Worm (Caenorhabditis elegans) whole organism, late embryonic: ENCODE results near the gene shpk-1.
A peak's percentile ranks its signal among the peaks of the same experiment; 100 is the strongest.

Source experiments
- C08G9.2 ChIP-seq: sonication (generic microtip); optimal IDR thresholded peaks from 2 replicates; lab custom pipeline; 2016; ENCODE audit warnings: mild to moderate bottlenecking, missing genetic modification characterization, moderate library complexity, missing compliant biosample characterization
- C38D4.7 ChIP-seq: fragments of 200-800 bp; sonication (Bioruptor generic); optimal IDR thresholded peaks from 2 replicates; lab custom pipeline; 2018; ENCODE audit warnings: mild to moderate bottlenecking, missing genetic modification characterization, moderate library complexity, missing compliant biosample characterization
- F13H6.1 ChIP-seq: sonication (generic microtip); optimal IDR thresholded peaks from 2 replicates; lab custom pipeline; 2016; ENCODE audit warnings: missing genetic modification characterization, missing compliant biosample characterization
- K09A11.1 ChIP-seq: sonication (generic microtip); optimal IDR thresholded peaks from 2 replicates; lab custom pipeline; 2017; ENCODE audit warnings: antibody characterized with exemption, mild to moderate bottlenecking, missing genetic modification characterization, missing compliant biosample characterization; ENCODE audit not compliant: insufficient read depth
- T23F11.4 ChIP-seq: fragments of 200-800 bp; sonication (Bioruptor generic); optimal IDR thresholded peaks from 2 replicates; lab custom pipeline; 2018; ENCODE audit warnings: mild to moderate bottlenecking, missing genetic modification characterization, missing compliant biosample characterization
- Y22D7AL.16 ChIP-seq: sonication (generic microtip); optimal IDR thresholded peaks from 2 replicates; lab custom pipeline; 2016; ENCODE audit warnings: missing genetic modification characterization, missing compliant biosample characterization
- ceh-19 ChIP-seq: fragments of 200-800 bp; sonication (Bioruptor generic); optimal IDR thresholded peaks from 2 replicates; lab custom pipeline; 2018; ENCODE audit warnings: mild to moderate bottlenecking, missing genetic modification characterization, missing compliant biosample characterization
- ceh-30 ChIP-seq: fragments of 150-350 bp; optimal IDR thresholded peaks from 2 replicates; lab custom pipeline; 2014; ENCODE audit warnings: missing biosample characterization, missing genetic modification characterization
- ceh-9 ChIP-seq: sonication (generic microtip); optimal IDR thresholded peaks from 2 replicates; lab custom pipeline; 2016; ENCODE audit warnings: mild to moderate bottlenecking, missing genetic modification characterization, inconsistent platforms, missing compliant biosample characterization
- che-1 ChIP-seq: sonication (generic microtip); optimal IDR thresholded peaks from 2 replicates; lab custom pipeline; 2016; ENCODE audit warnings: mild to moderate bottlenecking, missing genetic modification characterization, missing compliant biosample characterization
- dmd-4 ChIP-seq: sonication (generic microtip); optimal IDR thresholded peaks from 2 replicates; lab custom pipeline; 2016; ENCODE audit warnings: borderline replicate concordance, missing genetic modification characterization, missing compliant biosample characterization
- elt-4 ChIP-seq: sonication (generic microtip); optimal IDR thresholded peaks from 2 replicates; lab custom pipeline; 2016; ENCODE audit warnings: missing genetic modification characterization, missing compliant biosample characterization
- ets-4 ChIP-seq: sonication (generic microtip); optimal IDR thresholded peaks from 2 replicates; lab custom pipeline; 2016; ENCODE audit warnings: missing genetic modification characterization, missing compliant biosample characterization
- fax-1 ChIP-seq: sonication (generic microtip); optimal IDR thresholded peaks from 2 replicates; lab custom pipeline; 2016; ENCODE audit warnings: missing genotype, missing genetic modification characterization, missing compliant biosample characterization
- fkh-6 ChIP-seq: sonication (generic microtip); optimal IDR thresholded peaks from 2 replicates; lab custom pipeline; 2016; ENCODE audit warnings: missing genetic modification characterization, missing compliant biosample characterization
- gmeb-2 ChIP-seq: sonication (generic microtip); optimal IDR thresholded peaks from 2 replicates; lab custom pipeline; 2016; ENCODE audit warnings: missing genetic modification characterization, inconsistent platforms, missing compliant biosample characterization
- hlh-6 ChIP-seq: sonication (generic microtip); optimal IDR thresholded peaks from 2 replicates; lab custom pipeline; 2016; ENCODE audit warnings: missing genotype, missing genetic modification characterization, missing compliant biosample characterization
- madf-2 ChIP-seq: sonication (generic microtip); optimal IDR thresholded peaks from 2 replicates; lab custom pipeline; 2017; ENCODE audit warnings: missing genetic modification characterization, missing compliant biosample characterization
- mec-3 ChIP-seq: sonication (generic microtip); optimal IDR thresholded peaks from 2 replicates; lab custom pipeline; 2016; ENCODE audit warnings: borderline replicate concordance, missing genetic modification characterization, missing compliant biosample characterization
- nhr-11 ChIP-seq: fragments of 150-350 bp; optimal IDR thresholded peaks from 2 replicates; lab custom pipeline; 2014; ENCODE audit warnings: missing biosample characterization, missing genetic modification characterization
- pax-1 ChIP-seq: fragments of 150-350 bp; optimal IDR thresholded peaks from 2 replicates; lab custom pipeline; 2014; ENCODE audit warnings: missing biosample characterization, missing genetic modification characterization
- pha-2 ChIP-seq: sonication (generic microtip); optimal IDR thresholded peaks from 2 replicates; lab custom pipeline; 2017; ENCODE audit warnings: mild to moderate bottlenecking, missing genetic modification characterization, missing compliant biosample characterization
- pros-1 ChIP-seq: fragments of 150-350 bp; optimal IDR thresholded peaks from 2 replicates; lab custom pipeline; 2014; ENCODE audit warnings: missing biosample characterization, missing genetic modification reagents, missing genetic modification characterization
- ref-2 ChIP-seq: sonication (generic microtip); optimal IDR thresholded peaks from 2 replicates; lab custom pipeline; 2016; ENCODE audit warnings: missing genetic modification characterization, missing compliant biosample characterization
- rnt-1 ChIP-seq: sonication (generic microtip); optimal IDR thresholded peaks from 2 replicates; lab custom pipeline; 2016; ENCODE audit warnings: missing genetic modification characterization, missing compliant biosample characterization
- sox-4 ChIP-seq: sonication (generic microtip); optimal IDR thresholded peaks from 2 replicates; lab custom pipeline; 2017; ENCODE audit warnings: mild to moderate bottlenecking, missing genetic modification characterization, inconsistent platforms, missing compliant biosample characterization
- syd-9 ChIP-seq: sonication (generic microtip); optimal IDR thresholded peaks from 2 replicates; lab custom pipeline; 2016; ENCODE audit warnings: mild to moderate bottlenecking, missing genetic modification characterization, moderate library complexity, missing compliant biosample characterization
- tbx-2 ChIP-seq: sonication (generic microtip); optimal IDR thresholded peaks from 2 replicates; lab custom pipeline; 2016; ENCODE audit warnings: missing genetic modification characterization, missing compliant biosample characterization
- unc-3 ChIP-seq, 2 experiments: fragments of 200-800 bp in 1 of 2; sonication (Bioruptor generic) in 1 of 2; sonication (generic microtip) in 1 of 2; conservative IDR thresholded peaks in 1 of 2; optimal IDR thresholded peaks in 1 of 2; 2 replicates each; pipeline versions ENCODE4 v1.3.6 to Lab custom; 2016 to 2022; ENCODE audit warnings: missing compliant biosample characterization in 2 of 2, missing genetic modification characterization in 2 of 2, missing genetic modification reagents in 1 of 2
- unc-42 ChIP-seq: sonication (generic microtip); optimal IDR thresholded peaks from 2 replicates; lab custom pipeline; 2016; ENCODE audit warnings: missing genotype, missing genetic modification characterization, missing compliant biosample characterization
- unc-55 ChIP-seq: sonication (generic microtip); optimal IDR thresholded peaks from 2 replicates; lab custom pipeline; 2017; ENCODE audit warnings: missing biosample characterization, missing genetic modification reagents, missing genetic modification characterization
- unc-86 ChIP-seq: sonication (generic microtip); optimal IDR thresholded peaks from 2 replicates; lab custom pipeline; 2016; ENCODE audit warnings: missing genetic modification characterization, missing compliant biosample characterization
- zip-5 ChIP-seq: sonication (generic microtip); optimal IDR thresholded peaks from 2 replicates; lab custom pipeline; 2016; ENCODE audit warnings: missing genetic modification characterization, missing compliant biosample characterization

The shpk-1 gene

DNA sequence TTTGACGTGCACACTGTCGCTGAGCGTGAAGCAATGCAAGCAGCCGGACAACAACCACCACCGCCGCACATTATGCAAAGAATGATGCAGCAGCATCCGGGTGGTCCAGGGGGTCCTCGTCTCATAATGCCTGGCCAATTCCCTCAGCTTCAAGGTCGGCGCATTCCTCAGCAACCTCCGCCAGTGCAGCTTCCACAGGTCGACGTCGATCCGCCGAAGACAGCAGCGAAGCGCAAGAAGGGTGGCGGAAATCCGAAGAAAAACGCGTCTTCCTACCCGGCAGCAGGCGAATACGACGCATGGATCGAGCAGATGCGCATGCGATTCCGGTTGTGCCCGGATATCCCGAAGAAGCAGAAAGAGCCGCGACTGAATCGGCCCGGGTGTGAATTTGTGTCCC, 43.6 kb downstream of the shpk-1 start:
- TF ChIP-seq unc-55 (GFP tag; lab: Kevin White, UChicago) (no peak), ceh-30 (tag; lab: Kevin White, UChicago) (no peak), syd-9 (no peak), C08G9.2 (peak; percentile 36), nhr-11 (tag; lab: Kevin White, UChicago) (no peak), K09A11.1 (no peak)
- TF ChIP-seq, all 69 proteins: peak for 1

ce11 chrIII:13652010-13652409, 44.2 kb downstream of the shpk-1 start:
- TF ChIP-seq unc-3 (GFP tag; conservative IDR thresholded peaks at IDR 0.05; lab: Robert Waterston, UW) (no peak), unc-3 (tag; optimal IDR thresholded peaks at IDR 0.05; lab: Kevin White, UChicago) (no peak), elt-4 (tag; lab: Kevin White, UChicago) (no peak), unc-42 (tag; lab: Kevin White, UChicago) (no peak), unc-86 (tag; lab: Kevin White, UChicago) (no peak), fkh-6 (tag; lab: Kevin White, UChicago) (no peak), che-1 (tag; lab: Kevin White, UChicago) (no peak), ceh-30 (tag; lab: Kevin White, UChicago) (no peak), hlh-6 (tag; lab: Kevin White, UChicago) (no peak), dmd-4 (tag; lab: Kevin White, UChicago) (no peak), ceh-9 (tag; lab: Kevin White, UChicago) (no peak), pha-2 (tag; lab: Kevin White, UChicago) (no peak)
- TF ChIP-seq, all 69 proteins: peak for 0

DNA sequence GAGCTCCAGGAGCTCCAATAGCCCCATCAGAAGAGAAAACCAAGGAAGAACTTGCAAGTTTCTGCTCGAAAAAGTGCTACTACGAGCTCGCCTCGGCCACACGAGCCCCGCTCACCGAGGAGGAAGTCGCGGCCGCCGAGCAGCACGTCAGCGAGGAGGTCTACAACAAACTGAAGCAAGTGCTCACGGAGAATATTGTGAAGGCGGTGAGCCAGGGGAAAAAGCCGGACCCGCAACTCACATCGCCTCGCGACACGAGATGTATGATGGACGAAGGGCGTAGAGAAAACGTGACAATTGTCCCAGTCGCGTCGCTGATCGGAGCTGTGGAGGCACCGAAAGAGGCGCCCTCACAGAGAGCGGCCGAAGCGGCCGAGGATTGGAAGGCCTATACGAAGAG, 44.9 kb downstream of the shpk-1 start:
- TF ChIP-seq gmeb-2 (tag; lab: Kevin White, UChicago) (no peak), zip-5 (tag; lab: Kevin White, UChicago) (no peak), pros-1 (tag; lab: Kevin White, UChicago) (no peak), madf-2 (tag; lab: Kevin White, UChicago) (no peak), C38D4.7 (no peak), F13H6.1 (tag; lab: Kevin White, UChicago) (no peak), ceh-19 (GFP tag; lab: Kevin White, UChicago) (no peak), fax-1 (no peak), ets-4 (tag; lab: Kevin White, UChicago) (no peak)

ce11 chrIII:13654950-13655349, 47.1 kb downstream of the shpk-1 start:
- TF ChIP-seq Y22D7AL.16 (tag; lab: Kevin White, UChicago) (no peak), ref-2 (peak; percentile 5)

DNA sequence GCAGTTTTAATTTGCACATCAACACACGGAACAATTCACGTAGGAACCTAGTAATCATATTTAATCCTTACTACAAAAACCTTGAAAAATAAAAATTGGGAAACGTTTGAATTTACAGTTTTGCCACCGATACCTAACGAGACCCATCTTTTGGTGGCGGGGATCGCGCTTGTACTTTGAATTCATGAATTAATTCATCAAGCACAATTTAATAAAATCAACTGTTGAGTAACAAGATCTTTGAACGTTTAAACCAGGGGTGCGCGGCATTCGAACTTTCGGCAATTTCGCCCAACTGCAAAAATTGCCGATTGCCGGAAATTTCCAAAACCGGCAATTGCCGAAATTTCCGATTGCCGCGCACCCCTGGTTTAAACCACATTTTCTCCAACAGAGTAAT, 48.9 kb downstream of the shpk-1 start:
- TF ChIP-seq Y22D7AL.16 (tag; lab: Kevin White, UChicago) (no peak), elt-4 (tag; lab: Kevin White, UChicago) (no peak), sox-4 (tag; lab: Kevin White, UChicago) (no peak), T23F11.4 (GFP tag; lab: Kevin White, UChicago) (no peak), rnt-1 (tag; lab: Kevin White, UChicago) (no peak), zip-5 (tag; lab: Kevin White, UChicago) (no peak), pax-1 (no peak)
- TF ChIP-seq, all 69 proteins: peak for 0

- TF ChIP-seq tbx-2 (peak; percentile 33), ets-4 (tag; lab: Kevin White, UChicago) (peak; percentile 24), pha-2 (tag; lab: Kevin White, UChicago) (peak; percentile 24), mec-3 (tag; lab: Kevin White, UChicago) (no peak)
These were observed 50.2 kb downstream of the shpk-1 start for ce11 chrIII:13657975-13658374.
